Fruit fly (Drosophila melanogaster) whole organism, embryonic: ENCODE results near the gene Cul2.

Experiments used
- Antp ChIP-seq: fragments of 200-800 bp; sonication (Bioruptor generic); optimal IDR thresholded peaks from 3 replicates; lab custom pipeline; 2016; ENCODE audit warnings: missing biosample characterization, missing genetic modification characterization
- Asciz ChIP-seq: fragments of 200-800 bp; sonication (Bioruptor generic); optimal IDR thresholded peaks from 2 replicates; lab custom pipeline; 2017; ENCODE audit warnings: missing biosample characterization, mild to moderate bottlenecking, missing genetic modification characterization, missing genetic modification reagents
- BtbVII ChIP-seq: fragments of 200-800 bp; sonication (Bioruptor generic); optimal IDR thresholded peaks from 3 replicates; lab custom pipeline; 2017; ENCODE audit warnings: missing biosample characterization, mild to moderate bottlenecking, missing genetic modification characterization
- CG10462 ChIP-seq: fragments of 200-800 bp; sonication (Bioruptor generic); optimal IDR thresholded peaks from 2 replicates; lab custom pipeline; 2016; ENCODE audit warnings: missing biosample characterization, missing genetic modification characterization
- CG10565 ChIP-seq: fragments of 200-800 bp; sonication (Bioruptor generic); optimal IDR thresholded peaks from 3 replicates; lab custom pipeline; 2016; ENCODE audit warnings: missing biosample characterization, mild to moderate bottlenecking, missing genetic modification characterization
- CG12219 ChIP-seq: fragments of 200-800 bp; sonication (Bioruptor generic); optimal IDR thresholded peaks from 3 replicates; lab custom pipeline; 2018; ENCODE audit warnings: missing biosample characterization, mild to moderate bottlenecking, missing genetic modification characterization
- CG12659 ChIP-seq: fragments of 200-800 bp; sonication (Bioruptor generic); optimal IDR thresholded peaks from 3 replicates; lab custom pipeline; 2017; ENCODE audit warnings: mild to moderate bottlenecking, missing biosample characterization, missing genetic modification reagents, missing genetic modification characterization
- CG12744 ChIP-seq: fragments of 200-800 bp; sonication (Bioruptor generic); optimal IDR thresholded peaks from 2 replicates; lab custom pipeline; 2016; ENCODE audit warnings: missing biosample characterization, missing genetic modification characterization
- CG13296 ChIP-seq: fragments of 200-800 bp; sonication (Bioruptor generic); optimal IDR thresholded peaks from 3 replicates; lab custom pipeline; 2018; ENCODE audit warnings: missing biosample characterization, mild to moderate bottlenecking, missing genetic modification characterization
- CG14667 ChIP-seq: fragments of 200-800 bp; sonication (Bioruptor generic); IDR thresholded peaks from 2 replicates; pipeline ENCODE4 v1.3.6; 2022; ENCODE audit warnings: missing biosample characterization, missing genetic modification characterization
- CG1529 ChIP-seq: fragments of 200-800 bp; sonication (Bioruptor generic); optimal IDR thresholded peaks from 3 replicates; lab custom pipeline; 2018; ENCODE audit warnings: missing biosample characterization, missing genetic modification characterization
- CG18476 ChIP-seq: fragments of 200-800 bp; sonication (Bioruptor generic); optimal IDR thresholded peaks from 2 replicates; lab custom pipeline; 2016; ENCODE audit warnings: missing biosample characterization, mild to moderate bottlenecking, missing genetic modification characterization
- CG2678 ChIP-seq: fragments of 200-800 bp; sonication (Bioruptor generic); optimal IDR thresholded peaks from 3 replicates; lab custom pipeline; 2019; ENCODE audit warnings: missing biosample characterization, mild to moderate bottlenecking, missing genetic modification characterization, moderate library complexity
- CG31441 ChIP-seq: fragments of 200-800 bp; sonication (Bioruptor generic); IDR thresholded peaks from 2 replicates; pipeline ENCODE4 v1.3.6; 2022; ENCODE audit warnings: missing biosample characterization, missing genetic modification characterization
- CG32532 ChIP-seq: fragments of 200-800 bp; sonication (Bioruptor generic); IDR thresholded peaks from 2 replicates; pipeline ENCODE4 v1.3.6; 2022; ENCODE audit warnings: missing biosample characterization, missing genetic modification characterization
- CG34376 ChIP-seq: fragments of 200-800 bp; sonication (Bioruptor generic); optimal IDR thresholded peaks from 2 replicates; lab custom pipeline; 2018; ENCODE audit warnings: missing biosample characterization, mild to moderate bottlenecking, missing genetic modification characterization
- CG6813 ChIP-seq: fragments of 200-800 bp; sonication (Bioruptor generic); optimal IDR thresholded peaks from 2 replicates; lab custom pipeline; 2017; ENCODE audit warnings: missing biosample characterization, missing genetic modification characterization, mild to moderate bottlenecking, moderate library complexity, missing genetic modification reagents
- CG7963 ChIP-seq: fragments of 200-800 bp; sonication (Bioruptor generic); IDR thresholded peaks from 3 replicates; pipeline ENCODE4 v1.3.6; 2022; ENCODE audit warnings: missing biosample characterization, missing genetic modification characterization; ENCODE audit not compliant: partially characterized antibody
- CG8290 ChIP-seq, 3 experiments: fragments of 200-800 bp; sonication (Bioruptor generic); optimal IDR thresholded peaks; 2 replicates each; lab custom pipeline; 2016 to 2019; ENCODE audit warnings: missing biosample characterization in 3 of 3, missing genetic modification characterization in 3 of 3, mild to moderate bottlenecking in 2 of 3, moderate library complexity in 1 of 3
- Chrac-16 ChIP-seq: fragments of 200-800 bp; sonication (Bioruptor generic); optimal IDR thresholded peaks from 3 replicates; lab custom pipeline; 2016; ENCODE audit warnings: missing biosample characterization, missing genetic modification characterization
- CoRest ChIP-seq: fragments of 200-800 bp; sonication (Bioruptor generic); optimal IDR thresholded peaks from 3 replicates; lab custom pipeline; 2018; ENCODE audit warnings: missing biosample characterization, mild to moderate bottlenecking, missing genetic modification characterization, moderate library complexity
- Doc2 ChIP-seq: fragments of 200-800 bp; sonication (Bioruptor generic); IDR thresholded peaks from 2 replicates; pipeline ENCODE4 v1.3.6; 2022; ENCODE audit warnings: missing biosample characterization, missing genetic modification characterization
- ERR ChIP-seq: fragments of 200-800 bp; sonication (Bioruptor generic); optimal IDR thresholded peaks from 2 replicates; lab custom pipeline; 2016; ENCODE audit warnings: missing biosample characterization, missing genetic modification characterization
- HHEX ChIP-seq: fragments of 200-800 bp; sonication (Bioruptor generic); optimal IDR thresholded peaks from 3 replicates; lab custom pipeline; 2017; ENCODE audit warnings: missing biosample characterization, mild to moderate bottlenecking, missing genetic modification characterization, missing genetic modification reagents
- HLHmδ ChIP-seq: fragments of 200-800 bp; sonication (Bioruptor generic); optimal IDR thresholded peaks from 2 replicates; lab custom pipeline; 2018; ENCODE audit warnings: missing biosample characterization, mild to moderate bottlenecking, missing genetic modification characterization, moderate library complexity
- Jarid2 ChIP-seq: fragments of 200-800 bp; sonication (Bioruptor generic); optimal IDR thresholded peaks from 3 replicates; lab custom pipeline; 2017; ENCODE audit warnings: mild to moderate bottlenecking, missing biosample characterization, missing genetic modification reagents, missing genetic modification characterization
- MTF-1 ChIP-seq: fragments of 200-800 bp; sonication (Bioruptor generic); optimal IDR thresholded peaks from 2 replicates; lab custom pipeline; 2018; ENCODE audit warnings: missing biosample characterization, mild to moderate bottlenecking, missing genetic modification characterization, borderline replicate concordance
- Mad ChIP-seq: fragments of 200-800 bp; sonication (Bioruptor generic); optimal IDR thresholded peaks from 2 replicates; lab custom pipeline; 2016; ENCODE audit warnings: missing biosample characterization, missing genetic modification characterization
- Myb ChIP-seq: fragments of 200-800 bp; sonication (Bioruptor generic); optimal IDR thresholded peaks from 2 replicates; lab custom pipeline; 2016; ENCODE audit warnings: missing biosample characterization, missing genetic modification characterization
- NFAT ChIP-seq: fragments of 200-800 bp; sonication (Bioruptor generic); IDR thresholded peaks from 2 replicates; pipeline ENCODE4 v1.3.6; 2022; ENCODE audit warnings: missing biosample characterization, missing genetic modification characterization
- NK7.1 ChIP-seq: fragments of 200-800 bp; sonication (Bioruptor generic); optimal IDR thresholded peaks from 3 replicates; lab custom pipeline; 2016; ENCODE audit warnings: missing biosample characterization, missing genetic modification characterization
- Nf-YB ChIP-seq: fragments of 200-800 bp; sonication (Bioruptor generic); optimal IDR thresholded peaks from 3 replicates; lab custom pipeline; 2019; ENCODE audit warnings: missing biosample characterization, mild to moderate bottlenecking, missing genetic modification characterization, moderate library complexity
- Sox102F ChIP-seq: fragments of 200-800 bp; sonication (Bioruptor generic); optimal IDR thresholded peaks from 2 replicates; lab custom pipeline; 2018; ENCODE audit warnings: missing biosample characterization, mild to moderate bottlenecking, missing genetic modification characterization, moderate library complexity
- bab2 ChIP-seq: fragments of 200-800 bp; sonication (Bioruptor generic); optimal IDR thresholded peaks from 2 replicates; lab custom pipeline; 2016; ENCODE audit warnings: missing biosample characterization, missing genetic modification characterization
- dm ChIP-seq: fragments of 200-800 bp; sonication (Bioruptor generic); optimal IDR thresholded peaks from 3 replicates; lab custom pipeline; 2016; ENCODE audit warnings: missing biosample characterization, missing genetic modification characterization
- fd102C ChIP-seq: fragments of 200-800 bp; sonication (Bioruptor generic); optimal IDR thresholded peaks from 2 replicates; lab custom pipeline; 2018; ENCODE audit warnings: missing biosample characterization, mild to moderate bottlenecking, missing genetic modification characterization, moderate library complexity
- jigr1 ChIP-seq: fragments of 200-800 bp; sonication (Bioruptor generic); IDR thresholded peaks from 3 replicates; pipeline ENCODE4 v1.3.6; 2022; ENCODE audit warnings: missing biosample characterization, missing genetic modification characterization
- lbe ChIP-seq: fragments of 200-800 bp; sonication (Bioruptor generic); optimal IDR thresholded peaks from 2 replicates; lab custom pipeline; 2016; ENCODE audit warnings: missing biosample characterization, mild to moderate bottlenecking, missing genetic modification characterization
- p53 ChIP-seq: fragments of 200-800 bp; sonication (Bioruptor generic); optimal IDR thresholded peaks from 2 replicates; lab custom pipeline; 2016; ENCODE audit warnings: missing biosample characterization, missing genetic modification characterization
- phol ChIP-seq: fragments of 200-800 bp; sonication (Bioruptor generic); optimal IDR thresholded peaks from 3 replicates; lab custom pipeline; 2018; ENCODE audit warnings: missing biosample characterization, mild to moderate bottlenecking, missing genetic modification characterization, moderate library complexity
- pita ChIP-seq: fragments of 200-800 bp; sonication (Bioruptor generic); optimal IDR thresholded peaks from 2 replicates; lab custom pipeline; 2017; ENCODE audit warnings: missing biosample characterization, mild to moderate bottlenecking, missing genetic modification characterization
- pnt ChIP-seq: fragments of 200-800 bp; sonication (Bioruptor generic); optimal IDR thresholded peaks from 3 replicates; lab custom pipeline; 2016; ENCODE audit warnings: missing biosample characterization, missing genetic modification characterization
- sens-2 ChIP-seq: fragments of 200-800 bp; sonication (Bioruptor generic); IDR thresholded peaks from 2 replicates; pipeline ENCODE4 v1.3.6; 2022; ENCODE audit warnings: missing biosample characterization, missing genetic modification characterization
- so ChIP-seq: fragments of 200-800 bp; sonication (Bioruptor generic); IDR thresholded peaks from 3 replicates; pipeline ENCODE4 v1.3.6; 2022; ENCODE audit warnings: missing biosample characterization, missing genetic modification characterization
- ssp ChIP-seq: fragments of 200-800 bp; sonication (Bioruptor generic); IDR thresholded peaks from 2 replicates; pipeline ENCODE4 v1.3.6; 2022; ENCODE audit warnings: missing biosample characterization, missing genetic modification characterization
- toy ChIP-seq: fragments of 200-800 bp; sonication (Bioruptor generic); IDR thresholded peaks from 2 replicates; pipeline ENCODE4 v1.3.6; 2022; ENCODE audit warnings: missing biosample characterization, missing genetic modification characterization
- zf30C ChIP-seq: fragments of 200-800 bp; sonication (Bioruptor generic); optimal IDR thresholded peaks from 3 replicates; lab custom pipeline; 2018; ENCODE audit warnings: missing biosample characterization, mild to moderate bottlenecking, missing genetic modification characterization

Cul2 gene

dm6 chr2L:21681322-21682268, 23.1 kb downstream of the Cul2 start, which contains the start of gene eEF2 (continued):
- TF ChIP-seq CG18476, result no peak
- TF ChIP-seq Myb, result peak; percentile 61
- peak; percentile 77 for TF ChIP-seq Jarid2 (GFP tag; lab: Kevin White, UChicago)
- peak; percentile 82 for TF ChIP-seq phol (tag; lab: Kevin White, UChicago)
- TF ChIP-seq CG10565 (GFP tag; lab: Kevin White, UChicago), result no peak
- TF ChIP-seq jigr1 (GFP tag; lab: Robert Waterston, UW), result peak; percentile 73; the same call in 1 of the 3 replicates
- peak; percentile 84 for TF ChIP-seq Mad (GFP tag; lab: Kevin White, UChicago)
- TF ChIP-seq CG32532 (GFP tag; lab: Robert Waterston, UW), result peak; percentile 83
- TF ChIP-seq CG12744 (GFP tag; lab: Kevin White, UChicago), result peak; percentile 68
- peak; percentile 58 for TF ChIP-seq zf30C (GFP tag; lab: Kevin White, UChicago)
- TF ChIP-seq CG10462 (GFP tag; lab: Kevin White, UChicago), result peak; percentile 39
- TF ChIP-seq CG1529, result peak; percentile 61
- peak; percentile 52 for TF ChIP-seq fd102C
- no peak for TF ChIP-seq p53 (GFP tag; lab: Kevin White, UChicago)
- TF ChIP-seq CG2678, result peak; percentile 72
- no peak for TF ChIP-seq Doc2 (GFP tag; lab: Robert Waterston, UW)
- TF ChIP-seq CG12659, result peak; percentile 93
- TF ChIP-seq Nf-YB (GFP tag; lab: Kevin White, UChicago), result peak; percentile 68
- TF ChIP-seq CG34376, result peak; percentile 95
- peak; percentile 78 for TF ChIP-seq HHEX (GFP tag; lab: Kevin White, UChicago)
- peak; percentile 75 for TF ChIP-seq Asciz (GFP tag; lab: Kevin White, UChicago)
- TF ChIP-seq BtbVII (GFP tag; lab: Kevin White, UChicago), result peak; percentile 80
- no peak; the same call in 1 of the 2 replicates for TF ChIP-seq NFAT
- TF ChIP-seq CG8290 (GFP tag; optimal IDR thresholded peaks at IDR 0.05; lab: Kevin White, UChicago), result peak; percentile 68
- TF ChIP-seq CG8290 (tag; optimal IDR thresholded peaks at IDR 0.05; lab: Kevin White, UChicago), result peak; percentile 27 to 92
- no peak for TF ChIP-seq pita (GFP tag; lab: Kevin White, UChicago)
- TF ChIP-seq pnt (GFP tag; lab: Kevin White, UChicago), result peak; percentile 16
- TF ChIP-seq ssp, result no peak
- peak; percentile 84 for TF ChIP-seq CG13296 (GFP tag; lab: Kevin White, UChicago)
- peak; percentile 77 for TF ChIP-seq sens-2 (GFP tag; lab: Robert Waterston, UW)
- peak; percentile 88 for TF ChIP-seq MTF-1 (GFP tag; lab: Kevin White, UChicago)
- peak; percentile 54 for TF ChIP-seq NK7.1 (GFP tag; lab: Kevin White, UChicago)
- TF ChIP-seq dm, result peak; percentile 97
- peak; percentile 59 for TF ChIP-seq CoRest (tag; lab: Kevin White, UChicago)
- peak; percentile 69 for TF ChIP-seq CG31441 (GFP tag; lab: Robert Waterston, UW)
- TF ChIP-seq CG14667, result no peak
- TF ChIP-seq so (GFP tag; lab: Robert Waterston, UW), result no peak; the same call in 1 of the 3 replicates
- peak; percentile 22 for TF ChIP-seq Sox102F (GFP tag; lab: Kevin White, UChicago)
- peak; percentile 81 for TF ChIP-seq CG6813
- peak; percentile 93 for TF ChIP-seq HLHmδ (GFP tag; lab: Kevin White, UChicago)
- TF ChIP-seq Antp, result peak; percentile 43
- TF ChIP-seq CG12219, result peak; percentile 73
- TF ChIP-seq toy (GFP tag; lab: Robert Waterston, UW), result peak; percentile 47; the same call in 1 of the 2 replicates
- TF ChIP-seq ERR, result peak; percentile 53
- peak; percentile 35 for TF ChIP-seq Chrac-16
- TF ChIP-seq bab2 (GFP tag; lab: Kevin White, UChicago), result peak; percentile 62
- TF ChIP-seq CG7963, result peak; percentile 95
- peak; percentile 65 for TF ChIP-seq lbe
